Fruit fly (Drosophila melanogaster) whole organism, wandering third instar larva: ENCODE measurements around the gene Gr93d.

Source experiments
- Abd-B ChIP-seq: fragments of >200 bp; optimal IDR thresholded peaks from 2 replicates; lab custom pipeline; 2017; ENCODE audit warnings: missing biosample characterization, missing genetic modification characterization
- CG32264 ChIP-seq: fragments of 200-800 bp; sonication (Bioruptor generic); optimal IDR thresholded peaks from 2 replicates; lab custom pipeline; 2016; ENCODE audit warnings: missing biosample characterization, missing genetic modification characterization
- CG9705 ChIP-seq: fragments of 200-800 bp; sonication (Bioruptor generic); optimal IDR thresholded peaks from 2 replicates; lab custom pipeline; 2018; ENCODE audit warnings: missing biosample characterization, mild to moderate bottlenecking, missing genetic modification characterization
- CrebA ChIP-seq: fragments of 200-800 bp; sonication (Bioruptor generic); optimal IDR thresholded peaks from 2 replicates; lab custom pipeline; 2016; ENCODE audit warnings: missing biosample characterization, mild to moderate bottlenecking, missing genetic modification characterization, borderline replicate concordance
- Dfd ChIP-seq: fragments of >200 bp; optimal IDR thresholded peaks from 2 replicates; lab custom pipeline; 2017; ENCODE audit warnings: missing biosample characterization, missing genetic modification characterization
- Dif ChIP-seq: fragments of 200-275, 200-300 bp; sonication (Bioruptor generic); optimal IDR thresholded peaks from 2 replicates; lab custom pipeline; 2018; ENCODE audit warnings: missing biosample characterization, missing genetic modification characterization; ENCODE audit not compliant: partially characterized antibody
- GATAd ChIP-seq: sonication (Bioruptor generic); optimal IDR thresholded peaks from 2 replicates; lab custom pipeline; 2016; ENCODE audit warnings: missing biosample characterization, missing genetic modification characterization
- HLH106 ChIP-seq: fragments of 200-800 bp; optimal IDR thresholded peaks from 3 replicates; lab custom pipeline; 2019; ENCODE audit warnings: missing biosample characterization, mild to moderate bottlenecking, missing genetic modification characterization, moderate library complexity
- Hnf4 ChIP-seq: fragments of 200-800 bp; sonication (Bioruptor generic); optimal IDR thresholded peaks from 2 replicates; lab custom pipeline; 2016; ENCODE audit warnings: missing biosample characterization, mild to moderate bottlenecking, missing genetic modification characterization
- Hr78 ChIP-seq: fragments of >200 bp; optimal IDR thresholded peaks from 2 replicates; lab custom pipeline; 2017; ENCODE audit warnings: missing biosample characterization, missing genetic modification characterization
- Hr83 ChIP-seq: fragments of 200-300 bp; sonication (Bioruptor generic); optimal IDR thresholded peaks from 2 replicates; lab custom pipeline; 2016; ENCODE audit warnings: missing biosample characterization, mild to moderate bottlenecking, missing genetic modification characterization, moderate library complexity; ENCODE audit not compliant: poor library complexity, severe bottlenecking
- Jra ChIP-seq: sonication (Bioruptor generic); optimal IDR thresholded peaks from 2 replicates; lab custom pipeline; 2016; ENCODE audit warnings: missing biosample characterization, missing genetic modification characterization
- Mio ChIP-seq: sonication (Bioruptor generic); optimal IDR thresholded peaks from 2 replicates; lab custom pipeline; 2016; ENCODE audit warnings: missing biosample characterization, missing genetic modification characterization
- Myc ChIP-seq: fragments of >200 bp; optimal IDR thresholded peaks from 2 replicates; lab custom pipeline; 2017
- N ChIP-seq: fragments of >200 bp; optimal IDR thresholded peaks from 2 replicates; lab custom pipeline; 2018; ENCODE audit warnings: missing biosample characterization, missing external identifiers, missing genetic modification characterization
- OdsH ChIP-seq: fragments of 200-800 bp; sonication (Bioruptor generic); optimal IDR thresholded peaks from 2 replicates; lab custom pipeline; 2016; ENCODE audit warnings: missing biosample characterization, mild to moderate bottlenecking, missing genetic modification characterization
- Rel ChIP-seq, 2 experiments: fragments of 200-800 bp; sonication (Bioruptor generic) in 1 of 2; optimal IDR thresholded peaks; 2 replicates in 1 of 2; 3 replicates in 1 of 2; lab custom pipeline; 2016 to 2019; ENCODE audit warnings: mild to moderate bottlenecking in 2 of 2, missing biosample characterization in 2 of 2, missing genetic modification characterization in 2 of 2, moderate library complexity in 1 of 2
- Sp1 ChIP-seq: fragments of 200-800 bp; sonication (Bioruptor generic); optimal IDR thresholded peaks from 3 replicates; lab custom pipeline; 2019; ENCODE audit warnings: missing biosample characterization, mild to moderate bottlenecking, missing genetic modification characterization, moderate library complexity
- Vsx2 ChIP-seq: fragments of 200-300, 225-300 bp; sonication (Bioruptor generic); optimal IDR thresholded peaks from 2 replicates; lab custom pipeline; 2018; ENCODE audit warnings: missing biosample characterization, missing genetic modification characterization; ENCODE audit not compliant: partially characterized antibody
- br ChIP-seq: fragments of 200-800 bp; sonication (Bioruptor generic); optimal IDR thresholded peaks from 2 replicates; lab custom pipeline; 2016; ENCODE audit warnings: missing biosample characterization, missing genetic modification characterization
- brk ChIP-seq: fragments of 200-800 bp; sonication (Bioruptor generic); optimal IDR thresholded peaks from 2 replicates; lab custom pipeline; 2016; ENCODE audit warnings: missing biosample characterization, mild to moderate bottlenecking, missing genetic modification characterization
- dl ChIP-seq, 2 experiments: fragments of 175-275, 200-275 bp in 1 of 2; fragments of 200-275 bp in 1 of 2; sonication (Bioruptor generic); optimal IDR thresholded peaks; lab custom pipeline; 2018; ENCODE audit warnings: mild to moderate bottlenecking in 2 of 2, missing biosample characterization in 2 of 2, missing genetic modification characterization in 2 of 2, moderate library complexity in 2 of 2; ENCODE audit not compliant: partially characterized antibody in 2 of 2, insufficient read depth in 1 of 2
- dmrt93B ChIP-seq: fragments of 200-800 bp; sonication (Bioruptor generic); optimal IDR thresholded peaks from 2 replicates; lab custom pipeline; 2018; ENCODE audit warnings: missing biosample characterization, mild to moderate bottlenecking, missing genetic modification characterization
- dsf ChIP-seq: sonication (Bioruptor generic); optimal IDR thresholded peaks from 2 replicates; lab custom pipeline; 2016; ENCODE audit warnings: missing biosample characterization, missing genetic modification characterization, borderline replicate concordance
- ey ChIP-seq: fragments of 200-800 bp; sonication (Bioruptor generic); optimal IDR thresholded peaks from 2 replicates; lab custom pipeline; 2016; ENCODE audit warnings: missing biosample characterization, missing genetic modification characterization
- foxo ChIP-seq, 2 experiments: fragments of 200-800 bp; sonication (Bioruptor generic); optimal IDR thresholded peaks; 2 replicates in 1 of 2; 3 replicates in 1 of 2; lab custom pipeline; 2016 to 2017; ENCODE audit warnings: missing biosample characterization in 2 of 2, missing genetic modification characterization in 2 of 2
- fru ChIP-seq: fragments of 200-800 bp; sonication (Bioruptor generic); optimal IDR thresholded peaks from 3 replicates; lab custom pipeline; 2016; ENCODE audit warnings: missing biosample characterization, mild to moderate bottlenecking, missing genetic modification characterization
- h ChIP-seq: fragments of 200-800 bp; sonication (Bioruptor generic); optimal IDR thresholded peaks from 3 replicates; lab custom pipeline; 2016; ENCODE audit warnings: missing biosample characterization, mild to moderate bottlenecking, missing genetic modification characterization
- jim ChIP-seq: fragments of 175-275, 200-325 bp; sonication (Bioruptor generic); optimal IDR thresholded peaks from 2 replicates; lab custom pipeline; 2016; ENCODE audit warnings: missing biosample characterization, mild to moderate bottlenecking, missing genetic modification characterization
- lola ChIP-seq: fragments of >200 bp; optimal IDR thresholded peaks from 2 replicates; lab custom pipeline; 2017; ENCODE audit warnings: missing biosample characterization, missing genetic modification characterization
- pan ChIP-seq: fragments of >200 bp; optimal IDR thresholded peaks from 2 replicates; lab custom pipeline; 2017
- psq ChIP-seq: fragments of 200-800 bp; sonication (Bioruptor generic); optimal IDR thresholded peaks from 3 replicates; lab custom pipeline; 2017; ENCODE audit warnings: missing biosample characterization, mild to moderate bottlenecking, missing genetic modification characterization, moderate library complexity
- rgr ChIP-seq: fragments of 200-800 bp; sonication (Bioruptor generic); optimal IDR thresholded peaks from 3 replicates; lab custom pipeline; 2016; ENCODE audit warnings: missing biosample characterization, mild to moderate bottlenecking, missing genetic modification characterization
- sage ChIP-seq: fragments of 200-800 bp; sonication (Bioruptor generic); optimal IDR thresholded peaks from 2 replicates; lab custom pipeline; 2016; ENCODE audit warnings: missing biosample characterization, mild to moderate bottlenecking, missing genetic modification characterization
- sv ChIP-seq: fragments of 200-800 bp; sonication (Bioruptor generic); optimal IDR thresholded peaks from 3 replicates; lab custom pipeline; 2016; ENCODE audit warnings: missing biosample characterization, missing genetic modification characterization
- tai ChIP-seq: sonication (Bioruptor generic); optimal IDR thresholded peaks from 2 replicates; lab custom pipeline; 2016; ENCODE audit warnings: missing biosample characterization, missing genetic modification characterization
- usp ChIP-seq: fragments of >200 bp; optimal IDR thresholded peaks from 2 replicates; lab custom pipeline; 2017; ENCODE audit warnings: missing biosample characterization, missing genetic modification characterization
- woc ChIP-seq: sonication (Bioruptor generic); optimal IDR thresholded peaks from 2 replicates; lab custom pipeline; 2016; ENCODE audit warnings: missing biosample characterization, mild to moderate bottlenecking, missing genetic modification characterization

The Gr93d gene

dm6 chr3R:21830303-21830707, 16.2 kb downstream of the Gr93d start:
- TF ChIP-seq fru (GFP tag; lab: Kevin White, UChicago): no peak
- TF ChIP-seq Mio: no peak
- no peak for TF ChIP-seq foxo (GFP tag; optimal IDR thresholded peaks at IDR 0.05; lab: Kevin White, UChicago)
- no peak for TF ChIP-seq lola
- no peak for TF ChIP-seq sv (GFP tag; lab: Kevin White, UChicago)
- TF ChIP-seq N (GFP tag; lab: Kevin White, UChicago): no peak
- no peak for TF ChIP-seq rgr (GFP tag; lab: Kevin White, UChicago)
- TF ChIP-seq h (GFP tag; lab: Kevin White, UChicago): no peak
- TF ChIP-seq woc (GFP tag; lab: Kevin White, UChicago): no peak
- TF ChIP-seq, all 38 proteins: peak for 0

dm6 chr3R:21829487-21829957, 16.9 kb downstream of the Gr93d start:
- TF ChIP-seq Hr78 (GFP tag; lab: Kevin White, UChicago) (no peak), Hnf4 (GFP tag; lab: Kevin White, UChicago) (peak; percentile 15), N (GFP tag; lab: Kevin White, UChicago) (no peak), Rel (GFP tag; optimal IDR thresholded peaks at IDR 0.05; lab: Kevin White, UChicago) (no peak), Rel (tag; optimal IDR thresholded peaks at IDR 0.05; lab: Kevin White, UChicago) (peak; percentile 44), rgr (GFP tag; lab: Kevin White, UChicago) (no peak), usp (no peak), Vsx2 (GFP tag; lab: Kevin White, UChicago) (peak; percentile 52), sage (peak; percentile 3), Myc (lab: Kevin White, UChicago) (no peak), Mio (no peak), HLH106 (no peak), pan (lab: Kevin White, UChicago) (no peak), CrebA (GFP tag; lab: Kevin White, UChicago) (no peak), dmrt93B (GFP tag; lab: Kevin White, UChicago) (no peak), GATAd (GFP tag; lab: Kevin White, UChicago) (no peak), dl (GFP tag; optimal IDR thresholded peaks at IDR 0.05; lab: Kevin White, UChicago; ENCODE audit: insufficient read depth in 1 of 2, partially characterized antibody in 2 of 2) (no peak), h (GFP tag; lab: Kevin White, UChicago) (peak; percentile 10), CG32264 (GFP tag; lab: Kevin White, UChicago) (no peak), psq (GFP tag; lab: Kevin White, UChicago) (peak; percentile 60), br (GFP tag; lab: Kevin White, UChicago) (peak; percentile 36), tai (GFP tag; lab: Kevin White, UChicago) (peak; percentile 74), CG9705 (GFP tag; lab: Kevin White, UChicago) (no peak), Dfd (GFP tag; lab: Kevin White, UChicago) (no peak), fru (GFP tag; lab: Kevin White, UChicago) (peak; percentile 25), Hr83 (no peak), dsf (GFP tag; lab: Kevin White, UChicago) (no peak), woc (GFP tag; lab: Kevin White, UChicago) (peak; percentile 16), ey (no peak), Sp1 (GFP tag; lab: Kevin White, UChicago) (no peak), jim (GFP tag; lab: Kevin White, UChicago) (no peak), Dif (GFP tag; lab: Kevin White, UChicago) (peak; percentile 12), Jra (GFP tag; lab: Kevin White, UChicago) (no peak), brk (GFP tag; lab: Kevin White, UChicago) (no peak), foxo (GFP tag; optimal IDR thresholded peaks at IDR 0.05; lab: Kevin White, UChicago) (peak; percentile 5 to 10), lola (no peak), OdsH (no peak), sv (GFP tag; lab: Kevin White, UChicago) (no peak), Abd-B (GFP tag; lab: Kevin White, UChicago) (no peak)
